Worm (Caenorhabditis elegans) whole organism, L4 larva: ENCODE data around the gene pqn-27.

Experiments
- fos-1 ChIP-seq: fragments of 150-350 bp; optimal IDR thresholded peaks from 2 replicates; lab custom pipeline; 2014; ENCODE audit warnings: missing biosample characterization, missing genetic modification characterization
- lin-39 ChIP-seq: fragments of 150-350 bp; optimal IDR thresholded peaks from 2 replicates; lab custom pipeline; 2014; ENCODE audit warnings: missing biosample characterization, missing genetic modification reagents, missing genetic modification characterization
- nhr-11 ChIP-seq: fragments of 150-350 bp; optimal IDR thresholded peaks from 2 replicates; lab custom pipeline; 2014; ENCODE audit warnings: missing biosample characterization, missing genetic modification characterization
- nhr-25 ChIP-seq: sonication (generic microtip); optimal IDR thresholded peaks from 2 replicates; lab custom pipeline; 2017; ENCODE audit warnings: missing genetic modification characterization, mild to moderate bottlenecking, missing compliant biosample characterization, antibody characterized with exemption, moderate library complexity, borderline replicate concordance; ENCODE audit not compliant: insufficient read depth
- nhr-6 ChIP-seq: fragments of 150-350 bp; optimal IDR thresholded peaks from 2 replicates; lab custom pipeline; 2014; ENCODE audit warnings: missing biosample characterization, missing genetic modification characterization
- set-16 ChIP-seq: fragments of 200-800 bp; sonication (Bioruptor generic); IDR thresholded peaks from 2 replicates; pipeline ENCODE4 v1.3.6; 2022; ENCODE audit warnings: missing genetic modification reagents, missing genetic modification characterization, missing compliant biosample characterization
- snpc-1.2 ChIP-seq: fragments of 200-800 bp; sonication (Bioruptor generic); IDR thresholded peaks from 2 replicates; pipeline ENCODE4 v1.3.6; 2022; ENCODE audit warnings: missing genetic modification reagents, missing genetic modification characterization, missing compliant biosample characterization
- unc-62 ChIP-seq, 3 experiments: fragments of 150-350 bp in 1 of 3; sonication (generic microtip); optimal IDR thresholded peaks in 2 of 3; peaks in 1 of 3; 1 replicate in 1 of 3; 2 replicates in 2 of 3; lab custom pipeline; 2014 to 2017; ENCODE audit warnings: missing biosample characterization in 3 of 3, missing genetic modification characterization in 3 of 3, missing genetic modification reagents in 3 of 3, missing genotype in 1 of 3
- ztf-11 ChIP-seq: fragments of 150-350 bp; optimal IDR thresholded peaks from 2 replicates; lab custom pipeline; 2014; ENCODE audit warnings: missing biosample characterization, missing genetic modification characterization

DNA sequence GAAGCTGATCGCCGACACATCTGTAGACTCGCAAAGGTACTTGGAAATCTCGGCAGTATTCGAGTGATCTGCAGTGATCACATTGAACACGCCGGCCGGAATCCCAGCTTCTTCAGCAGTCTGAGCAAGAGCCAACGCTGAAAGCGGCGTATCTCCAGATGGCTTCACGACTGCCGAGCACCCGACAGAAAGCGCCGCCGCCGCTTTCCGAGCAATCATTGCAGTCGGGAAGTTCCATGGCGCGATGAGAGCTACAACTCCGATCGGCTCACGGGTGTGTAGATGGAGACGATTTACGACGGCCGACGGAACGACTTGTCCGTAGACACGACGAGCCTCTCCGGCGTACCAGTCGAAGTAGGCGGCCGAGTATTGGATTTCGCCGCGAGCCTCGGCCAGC lies 29.5 kb upstream of the pqn-27 start:
- no peak for TF ChIP-seq unc-62 (GFP tag; optimal IDR thresholded peaks at IDR 0.05 in 1 of 2; lab: Kevin White, UChicago)
- TF ChIP-seq unc-62 (tag; optimal IDR thresholded peaks at IDR 0.05; lab: Kevin White, UChicago), result no peak
- TF ChIP-seq set-16, result peak; percentile 87
- no peak for TF ChIP-seq fos-1 (tag; lab: Kevin White, UChicago)
- no peak for TF ChIP-seq nhr-11 (tag; lab: Kevin White, UChicago)
- no peak for TF ChIP-seq nhr-25 (tag; lab: Kevin White, UChicago)
- no peak for TF ChIP-seq ztf-11 (tag; lab: Kevin White, UChicago)
- TF ChIP-seq snpc-1.2 (GFP tag; lab: Robert Waterston, UW), result no peak
- no peak for TF ChIP-seq lin-39 (tag; lab: Kevin White, UChicago)
- no peak for TF ChIP-seq nhr-6 (tag; lab: Kevin White, UChicago)
